Fruit fly (Drosophila melanogaster) whole organism, embryonic: ENCODE results near the gene CG5727.
A peak's percentile ranks its signal among the peaks of the same experiment; 100 is the strongest.

Experiments used
- ATbp ChIP-seq: fragments of 200-800 bp; sonication (Bioruptor generic); optimal IDR thresholded peaks from 2 replicates; lab custom pipeline; 2017; ENCODE audit warnings: missing biosample characterization, mild to moderate bottlenecking, missing genetic modification characterization, missing genetic modification reagents
- Asciz ChIP-seq: fragments of 200-800 bp; sonication (Bioruptor generic); optimal IDR thresholded peaks from 2 replicates; lab custom pipeline; 2017; ENCODE audit warnings: missing biosample characterization, mild to moderate bottlenecking, missing genetic modification characterization, missing genetic modification reagents
- Atf-2 ChIP-seq: fragments of 200-800 bp; sonication (Bioruptor generic); optimal IDR thresholded peaks from 2 replicates; lab custom pipeline; 2016; ENCODE audit warnings: missing biosample characterization, missing genetic modification characterization
- Atf3 ChIP-seq: fragments of 200-800 bp; sonication (Bioruptor generic); optimal IDR thresholded peaks from 3 replicates; lab custom pipeline; 2016; ENCODE audit warnings: missing biosample characterization, missing genetic modification characterization
- BEAF-32 ChIP-seq: fragments of 200-800 bp; sonication (Bioruptor generic); optimal IDR thresholded peaks from 3 replicates; lab custom pipeline; 2017; ENCODE audit warnings: missing biosample characterization, missing genetic modification characterization, mild to moderate bottlenecking, moderate library complexity, missing genetic modification reagents
- BtbVII ChIP-seq: fragments of 200-800 bp; sonication (Bioruptor generic); optimal IDR thresholded peaks from 3 replicates; lab custom pipeline; 2017; ENCODE audit warnings: missing biosample characterization, mild to moderate bottlenecking, missing genetic modification characterization
- CG1024 ChIP-seq: fragments of 200-800 bp; sonication (Bioruptor generic); IDR thresholded peaks from 2 replicates; pipeline ENCODE4 v1.3.6; 2022; ENCODE audit warnings: missing biosample characterization, missing genetic modification characterization
- CG10959 ChIP-seq: fragments of 200-800 bp; sonication (Bioruptor generic); IDR thresholded peaks from 2 replicates; pipeline ENCODE4 v1.3.6; 2022; ENCODE audit warnings: missing biosample characterization, missing genetic modification characterization
- CG10979 ChIP-seq: fragments of 200-800 bp; sonication (Bioruptor generic); optimal IDR thresholded peaks from 2 replicates; lab custom pipeline; 2018; ENCODE audit warnings: missing biosample characterization, mild to moderate bottlenecking, missing genetic modification characterization, moderate library complexity
- CG11723 ChIP-seq: fragments of 200-800 bp; sonication (Bioruptor generic); optimal IDR thresholded peaks from 2 replicates; lab custom pipeline; 2017; ENCODE audit warnings: missing biosample characterization, mild to moderate bottlenecking, missing genetic modification characterization
- CG12391 ChIP-seq: fragments of 200-800 bp; sonication (Bioruptor generic); optimal IDR thresholded peaks from 3 replicates; lab custom pipeline; 2018; ENCODE audit warnings: missing biosample characterization, mild to moderate bottlenecking, missing genetic modification characterization, moderate library complexity
- CG17361 ChIP-seq: fragments of 200-800 bp; sonication (Bioruptor generic); IDR thresholded peaks from 3 replicates; pipeline ENCODE4 v1.3.6; 2022; ENCODE audit warnings: missing biosample characterization, missing genetic modification characterization
- CG17568 ChIP-seq: fragments of 200-800 bp; sonication (Bioruptor generic); optimal IDR thresholded peaks from 2 replicates; lab custom pipeline; 2018; ENCODE audit warnings: missing biosample characterization, mild to moderate bottlenecking, missing genetic modification characterization, moderate library complexity
- CG30020 ChIP-seq: fragments of 200-800 bp; optimal IDR thresholded peaks from 2 replicates; lab custom pipeline; 2019; ENCODE audit warnings: missing biosample characterization, mild to moderate bottlenecking, missing genetic modification characterization, moderate library complexity
- CG3281 ChIP-seq: fragments of 200-800 bp; sonication (Bioruptor generic); optimal IDR thresholded peaks from 3 replicates; lab custom pipeline; 2017; ENCODE audit warnings: missing biosample characterization, mild to moderate bottlenecking, missing genetic modification characterization
- CG42726 ChIP-seq: fragments of 200-800 bp; sonication (Bioruptor generic); IDR thresholded peaks from 2 replicates; pipeline ENCODE4 v1.3.6; 2022; ENCODE audit warnings: missing biosample characterization, missing genetic modification characterization; ENCODE audit not compliant: partially characterized antibody
- CG6254 ChIP-seq: fragments of 200-800 bp; sonication (Bioruptor generic); optimal IDR thresholded peaks from 3 replicates; lab custom pipeline; 2017; ENCODE audit warnings: mild to moderate bottlenecking, missing biosample characterization, missing genetic modification reagents, missing genetic modification characterization
- CG6272 ChIP-seq: fragments of 200-800 bp; sonication (Bioruptor generic); IDR thresholded peaks from 2 replicates; pipeline ENCODE4 v1.3.6; 2022; ENCODE audit warnings: missing biosample characterization, missing genetic modification characterization
- CG8290 ChIP-seq, 3 experiments: fragments of 200-800 bp; sonication (Bioruptor generic); optimal IDR thresholded peaks; 2 replicates each; lab custom pipeline; 2016 to 2019; ENCODE audit warnings: missing biosample characterization in 3 of 3, missing genetic modification characterization in 3 of 3, mild to moderate bottlenecking in 2 of 3, moderate library complexity in 1 of 3
- CG8478 ChIP-seq: fragments of >200 bp; optimal IDR thresholded peaks from 2 replicates; lab custom pipeline; 2018
- CHES-1-like ChIP-seq: fragments of 200-800 bp; sonication (Bioruptor generic); optimal IDR thresholded peaks from 2 replicates; lab custom pipeline; 2016; ENCODE audit warnings: missing biosample characterization, missing genetic modification characterization
- ERR ChIP-seq: fragments of 200-800 bp; sonication (Bioruptor generic); optimal IDR thresholded peaks from 2 replicates; lab custom pipeline; 2016; ENCODE audit warnings: missing biosample characterization, missing genetic modification characterization
- Elba2 ChIP-seq: fragments of 200-800 bp; sonication (Bioruptor generic); optimal IDR thresholded peaks from 3 replicates; lab custom pipeline; 2016; ENCODE audit warnings: missing biosample characterization, missing genetic modification characterization
- H2.0 ChIP-seq: fragments of 200-800 bp; sonication (Bioruptor generic); IDR thresholded peaks from 2 replicates; pipeline ENCODE4 v1.3.6; 2022; ENCODE audit warnings: missing biosample characterization, missing genetic modification characterization
- Hmr ChIP-seq: fragments of 200-800 bp; sonication (Bioruptor generic); optimal IDR thresholded peaks from 3 replicates; lab custom pipeline; 2017; ENCODE audit warnings: mild to moderate bottlenecking, missing biosample characterization, missing genetic modification reagents, missing genetic modification characterization
- Hr78 ChIP-seq, 2 experiments: fragments of 200-800 bp in 1 of 2; fragments of >200 bp in 1 of 2; sonication (Bioruptor generic) in 1 of 2; optimal IDR thresholded peaks; 2 replicates each; lab custom pipeline; 2017 to 2019; ENCODE audit warnings: missing biosample characterization in 2 of 2, missing genetic modification characterization in 2 of 2, mild to moderate bottlenecking in 1 of 2, moderate library complexity in 1 of 2
- MESR4 ChIP-seq: fragments of 200-800 bp; sonication (Bioruptor generic); optimal IDR thresholded peaks from 2 replicates; lab custom pipeline; 2018; ENCODE audit warnings: missing biosample characterization, mild to moderate bottlenecking, missing genetic modification characterization, moderate library complexity
- Med ChIP-seq: fragments of 200-800 bp; sonication (Bioruptor generic); peaks from one replicate; lab custom pipeline; 2016; ENCODE audit warnings: missing biosample characterization, missing genetic modification characterization, mild to moderate bottlenecking, inconsistent platforms, moderate library complexity
- Nf-YB ChIP-seq: fragments of 200-800 bp; sonication (Bioruptor generic); optimal IDR thresholded peaks from 3 replicates; lab custom pipeline; 2019; ENCODE audit warnings: missing biosample characterization, mild to moderate bottlenecking, missing genetic modification characterization, moderate library complexity
- Pdp1 ChIP-seq, 2 experiments: fragments of 200-800 bp; sonication (Bioruptor generic); optimal IDR thresholded peaks; 3 replicates each; lab custom pipeline; 2016; ENCODE audit warnings: missing biosample characterization in 2 of 2, missing genetic modification characterization in 2 of 2, mild to moderate bottlenecking in 1 of 2, moderate library complexity in 1 of 2
- Ravus ChIP-seq: fragments of 200-800 bp; sonication (Bioruptor generic); IDR thresholded peaks from 2 replicates; pipeline ENCODE4 v1.3.6; 2022; ENCODE audit warnings: missing biosample characterization, missing genetic modification characterization
- Rx ChIP-seq: fragments of 200-800 bp; sonication (Bioruptor generic); IDR thresholded peaks from 2 replicates; pipeline ENCODE4 v1.3.6; 2022; ENCODE audit warnings: missing biosample characterization, missing genetic modification characterization
- Spps ChIP-seq: fragments of 200-800 bp; sonication (Bioruptor generic); optimal IDR thresholded peaks from 2 replicates; lab custom pipeline; 2018; ENCODE audit warnings: missing biosample characterization, mild to moderate bottlenecking, missing genetic modification characterization
- ato ChIP-seq: fragments of 200-800 bp; sonication (Bioruptor generic); IDR thresholded peaks from 2 replicates; pipeline ENCODE4 v1.3.6; 2022; ENCODE audit warnings: missing biosample characterization, missing genetic modification characterization; ENCODE audit not compliant: partially characterized antibody
- cg ChIP-seq: fragments of 200-800 bp; sonication (Bioruptor generic); optimal IDR thresholded peaks from 3 replicates; lab custom pipeline; 2019; ENCODE audit warnings: missing biosample characterization, mild to moderate bottlenecking, missing genetic modification characterization, moderate library complexity
- en ChIP-seq: fragments of 200-800 bp; sonication (Bioruptor generic); optimal IDR thresholded peaks from 2 replicates; lab custom pipeline; 2016; ENCODE audit warnings: missing biosample characterization, missing genetic modification characterization
- eve ChIP-seq, 2 experiments: fragments of >200 bp; optimal IDR thresholded peaks; 2 replicates each; lab custom pipeline; 2017; ENCODE audit warnings: missing biosample characterization in 2 of 2, missing genetic modification characterization in 2 of 2
- gt ChIP-seq: fragments of 200-800 bp; sonication (Bioruptor generic); IDR thresholded peaks from 2 replicates; pipeline ENCODE4 v1.3.6; 2022; ENCODE audit warnings: missing biosample characterization, missing genetic modification characterization
- h ChIP-seq: fragments of >200 bp; optimal IDR thresholded peaks from 2 replicates; lab custom pipeline; 2017
- ind ChIP-seq: fragments of 200-800 bp; sonication (Bioruptor generic); optimal IDR thresholded peaks from 3 replicates; lab custom pipeline; 2016; ENCODE audit warnings: missing biosample characterization, missing genetic modification characterization
- ken ChIP-seq: fragments of 200-800 bp; sonication (Bioruptor generic); IDR thresholded peaks from 3 replicates; pipeline ENCODE4 v1.3.6; 2022; ENCODE audit warnings: missing biosample characterization, missing genetic modification characterization
- lilli ChIP-seq: fragments of 200-800 bp; sonication (Bioruptor generic); optimal IDR thresholded peaks from 3 replicates; lab custom pipeline; 2016; ENCODE audit warnings: missing biosample characterization, missing genetic modification characterization
- otp ChIP-seq: fragments of 200-800 bp; sonication (Bioruptor generic); IDR thresholded peaks from 3 replicates; pipeline ENCODE4, ENCODE4 v1.3.6; 2022; ENCODE audit warnings: missing biosample characterization, missing genetic modification characterization
- pho ChIP-seq: fragments of 200-800 bp; sonication (Bioruptor generic); optimal IDR thresholded peaks from 2 replicates; lab custom pipeline; 2016; ENCODE audit warnings: missing biosample characterization, missing genetic modification characterization
- phol ChIP-seq: fragments of 200-800 bp; sonication (Bioruptor generic); optimal IDR thresholded peaks from 3 replicates; lab custom pipeline; 2018; ENCODE audit warnings: missing biosample characterization, mild to moderate bottlenecking, missing genetic modification characterization, moderate library complexity
- ro ChIP-seq: fragments of 200-800 bp; sonication (Bioruptor generic); IDR thresholded peaks from 2 replicates; pipeline ENCODE4 v1.3.6; 2022; ENCODE audit warnings: missing biosample characterization, missing genetic modification characterization
- schlank ChIP-seq: fragments of 200-800 bp; sonication (Bioruptor generic); optimal IDR thresholded peaks from 2 replicates; lab custom pipeline; 2018; ENCODE audit warnings: missing biosample characterization, mild to moderate bottlenecking, missing genetic modification characterization
- twi ChIP-seq: fragments of 200-800 bp; optimal IDR thresholded peaks from 2 replicates; lab custom pipeline; 2019; ENCODE audit warnings: missing biosample characterization, mild to moderate bottlenecking, missing genetic modification characterization, moderate library complexity
- tx ChIP-seq: fragments of 200-800 bp; sonication (Bioruptor generic); optimal IDR thresholded peaks from 2 replicates; lab custom pipeline; 2016; ENCODE audit warnings: missing biosample characterization, missing genetic modification characterization
- zfh2 ChIP-seq: fragments of 200-800 bp; sonication (Bioruptor generic); optimal IDR thresholded peaks from 2 replicates; lab custom pipeline; 2016; ENCODE audit warnings: missing biosample characterization, missing genetic modification characterization

Gene CG5727

DNA sequence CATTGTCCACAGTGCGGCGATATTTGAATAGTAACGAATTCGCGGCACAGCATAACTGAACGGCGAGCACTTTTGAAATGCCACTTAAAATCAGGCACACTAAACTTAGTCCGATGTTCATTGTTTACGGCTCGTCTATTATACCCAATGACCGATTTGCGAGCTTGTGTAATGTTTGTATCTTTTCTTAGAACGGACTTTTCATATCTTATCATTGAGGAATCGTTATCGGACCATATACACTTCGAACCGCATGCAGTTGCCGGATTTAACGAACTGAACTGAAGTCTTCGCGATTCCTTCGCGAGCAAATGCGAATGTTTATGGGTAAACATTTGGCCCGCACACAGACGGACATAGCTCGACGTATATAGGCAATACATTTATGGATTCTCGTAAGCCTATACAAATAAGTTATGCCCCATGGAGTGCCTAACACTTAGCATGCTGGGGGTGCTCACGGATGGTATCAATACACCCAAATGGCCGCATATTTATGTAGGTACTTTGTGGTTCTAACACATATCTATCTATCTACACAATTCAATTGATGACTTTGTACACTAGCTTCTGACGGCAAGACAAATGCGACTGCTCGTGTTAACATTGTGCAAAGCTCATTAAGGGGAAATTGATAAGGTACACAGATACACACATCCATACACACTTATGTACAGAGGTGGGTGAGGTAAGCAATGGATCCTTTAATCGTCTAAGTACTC, 27.4 kb upstream of the CG5727 start, which contains the start of gene mthl15 (continued):
- TF ChIP-seq ATbp (GFP tag; lab: Kevin White, UChicago), result no peak
- TF ChIP-seq ato (GFP tag; lab: Robert Waterston, UW), result no peak
- no peak for TF ChIP-seq Elba2 (GFP tag; lab: Kevin White, UChicago)
- peak; percentile 68 for TF ChIP-seq cg (GFP tag; lab: Kevin White, UChicago)
- TF ChIP-seq MESR4, result no peak
- TF ChIP-seq tx (GFP tag; lab: Kevin White, UChicago), result no peak
- no peak for TF ChIP-seq ERR (GFP tag; lab: Kevin White, UChicago)
- no peak for TF ChIP-seq CG42726 (GFP tag; lab: Robert Waterston, UW)
- no peak for TF ChIP-seq Atf-2
- no peak for TF ChIP-seq Nf-YB (GFP tag; lab: Kevin White, UChicago)
- TF ChIP-seq gt (GFP tag; lab: Robert Waterston, UW), result no peak
- TF ChIP-seq Spps (tag; lab: Kevin White, UChicago), result no peak
- TF ChIP-seq ind (GFP tag; lab: Kevin White, UChicago), result no peak
- no peak for TF ChIP-seq Hr78 (GFP tag; optimal IDR thresholded peaks at IDR 0.05; lab: Kevin White, UChicago)
- TF ChIP-seq CG30020 (tag; lab: Kevin White, UChicago), result no peak
- no peak for TF ChIP-seq CG8478 (lab: Kevin White, UChicago)
- TF ChIP-seq Asciz (GFP tag; lab: Kevin White, UChicago), result peak; percentile 5
- TF ChIP-seq Pdp1 (GFP tag; optimal IDR thresholded peaks at IDR 0.05; lab: Kevin White, UChicago), result peak in 1 of 2 experiments; percentile 75
- TF ChIP-seq Rx, result no peak
- TF ChIP-seq Med (GFP tag; lab: Kevin White, UChicago), result peak; percentile 73
- no peak for TF ChIP-seq en
- no peak for TF ChIP-seq twi (tag; lab: Kevin White, UChicago)
- TF ChIP-seq ro (GFP tag; lab: Robert Waterston, UW), result no peak
- no peak for TF ChIP-seq CG17361 (GFP tag; lab: Robert Waterston, UW)
- no peak for TF ChIP-seq CG12391
- TF ChIP-seq CG10979 (tag; lab: Kevin White, UChicago), result no peak
- TF ChIP-seq h (lab: Kevin White, UChicago), result no peak
- no peak for TF ChIP-seq CG6254
- TF ChIP-seq CG6272 (GFP tag; lab: Robert Waterston, UW), result no peak
- no peak for TF ChIP-seq phol
- TF ChIP-seq schlank (tag; lab: Kevin White, UChicago), result no peak
- peak; percentile 3 for TF ChIP-seq BtbVII
- no peak for TF ChIP-seq CG1024 (GFP tag; lab: Robert Waterston, UW)
- TF ChIP-seq otp, result no peak
- TF ChIP-seq CG11723 (GFP tag; lab: Kevin White, UChicago), result peak; percentile 19
- TF ChIP-seq pho, result no peak
- no peak for TF ChIP-seq Ravus (GFP tag; lab: Robert Waterston, UW)
- no peak for TF ChIP-seq CG17568 (GFP tag; lab: Kevin White, UChicago)
- TF ChIP-seq Hmr (GFP tag; lab: Kevin White, UChicago), result no peak
- TF ChIP-seq H2.0, result no peak
- no peak for TF ChIP-seq ken (GFP tag; lab: Robert Waterston, UW)
- TF ChIP-seq CG3281, result peak; percentile 1
- TF ChIP-seq BEAF-32 (GFP tag; lab: Kevin White, UChicago), result no peak
- TF ChIP-seq CG10959 (GFP tag; lab: Robert Waterston, UW), result no peak
- no peak for TF ChIP-seq Atf3
- TF ChIP-seq zfh2 (GFP tag; lab: Kevin White, UChicago), result no peak
- no peak for TF ChIP-seq CHES-1-like (GFP tag; lab: Kevin White, UChicago)
- no peak for TF ChIP-seq CG8290 (GFP tag; optimal IDR thresholded peaks at IDR 0.05; lab: Kevin White, UChicago)
- TF ChIP-seq CG8290 (tag; optimal IDR thresholded peaks at IDR 0.05; lab: Kevin White, UChicago), result peak in 1 of 2 experiments; percentile 44
- no peak for TF ChIP-seq lilli (GFP tag; lab: Kevin White, UChicago)
- TF ChIP-seq eve (GFP tag; optimal IDR thresholded peaks at IDR 0.05; lab: Kevin White, UChicago), result peak in 1 of 2 experiments; percentile 62
